Worm (Caenorhabditis elegans) whole organism, early embryonic: ENCODE data around the gene ima-3.
A peak's percentile ranks its signal among the peaks of the same experiment; 100 is the strongest.

Experiments
- B0310.2 ChIP-seq: sonication (generic microtip); optimal IDR thresholded peaks from 2 replicates; lab custom pipeline; 2016; ENCODE audit warnings: mild to moderate bottlenecking, missing genetic modification characterization, missing compliant biosample characterization
- F13C5.2 ChIP-seq: sonication (generic microtip); optimal IDR thresholded peaks from 2 replicates; lab custom pipeline; 2017; ENCODE audit warnings: mild to moderate bottlenecking, missing genetic modification characterization, inconsistent platforms, missing compliant biosample characterization
- aly-1 ChIP-seq: sonication (generic microtip); optimal IDR thresholded peaks from 2 replicates; lab custom pipeline; 2016; ENCODE audit warnings: missing genetic modification characterization, missing compliant biosample characterization
- ama-1 ChIP-seq: fragments of 150-350 bp; optimal IDR thresholded peaks from 2 replicates; lab custom pipeline; 2014
- ceh-13 ChIP-seq: fragments of 200-800 bp; sonication (Bioruptor generic); optimal IDR thresholded peaks from 2 replicates; lab custom pipeline; 2018; ENCODE audit warnings: mild to moderate bottlenecking, missing genetic modification characterization, missing compliant biosample characterization
- ceh-36 ChIP-seq: sonication (generic microtip); optimal IDR thresholded peaks from 2 replicates; lab custom pipeline; 2016; ENCODE audit warnings: missing genetic modification characterization, inconsistent platforms, missing compliant biosample characterization
- ets-7 ChIP-seq: sonication (generic microtip); optimal IDR thresholded peaks from 2 replicates; lab custom pipeline; 2016; ENCODE audit warnings: missing genotype, missing genetic modification characterization, missing compliant biosample characterization
- flt-1 ChIP-seq: fragments of 200-800 bp; sonication (Bioruptor generic); IDR thresholded peaks from 2 replicates; pipeline ENCODE4 v1.3.6; 2022; ENCODE audit warnings: missing genetic modification characterization, missing compliant biosample characterization
- hmbx-1 ChIP-seq: sonication (generic microtip); optimal IDR thresholded peaks from 2 replicates; lab custom pipeline; 2016; ENCODE audit warnings: mild to moderate bottlenecking, missing genetic modification characterization, missing compliant biosample characterization
- hmg-4 ChIP-seq: fragments of 200-800 bp; sonication (Bioruptor generic); optimal IDR thresholded peaks from 2 replicates; lab custom pipeline; 2018; ENCODE audit warnings: mild to moderate bottlenecking, missing genetic modification characterization, missing compliant biosample characterization
- hnd-1 ChIP-seq: sonication (generic microtip); optimal IDR thresholded peaks from 2 replicates; lab custom pipeline; 2016; ENCODE audit warnings: missing genetic modification characterization, missing compliant biosample characterization
- pes-1 ChIP-seq: fragments of 200-800 bp; sonication (Bioruptor generic); IDR thresholded peaks from 2 replicates; pipeline ENCODE4 v1.3.6; 2022; ENCODE audit warnings: missing genetic modification reagents, missing genetic modification characterization, missing compliant biosample characterization
- scrt-1 ChIP-seq: fragments of 200-800 bp; sonication (Bioruptor generic); IDR thresholded peaks from 2 replicates; pipeline ENCODE4 v1.3.6; 2022; ENCODE audit warnings: missing genetic modification characterization, missing compliant biosample characterization
- sea-1 ChIP-seq: fragments of 200-800 bp; sonication (Bioruptor generic); conservative IDR thresholded peaks from 2 replicates; pipeline ENCODE4 v1.3.6; 2022; ENCODE audit warnings: missing genetic modification characterization, missing compliant biosample characterization
- tbx-11 ChIP-seq: fragments of 200-800 bp; sonication (Bioruptor generic); IDR thresholded peaks from 2 replicates; pipeline ENCODE4 v1.3.6; 2022; ENCODE audit warnings: missing genetic modification characterization, missing compliant biosample characterization
- tbx-37 ChIP-seq: fragments of 200-800 bp; sonication (Bioruptor generic); conservative IDR thresholded peaks from 2 replicates; pipeline ENCODE4 v1.3.6; 2022; ENCODE audit warnings: missing genetic modification reagents, missing genetic modification characterization, missing compliant biosample characterization
- tra-4 ChIP-seq: sonication (generic microtip); optimal IDR thresholded peaks from 2 replicates; lab custom pipeline; 2017; ENCODE audit warnings: missing genetic modification characterization, missing compliant biosample characterization

Gene ima-3

ce11 chrIV:7561614-7562142, at the start of gene ima-3:
Gene ima-3, minus strand, starts transcription at chrIV:7561664.
- TF ChIP-seq sea-1 (GFP tag; lab: Robert Waterston, UW): no peak
- TF ChIP-seq scrt-1 (GFP tag; lab: Robert Waterston, UW): no peak
- 0 out of 2 replicates have a peak, but pooled peaks have one; percentile 21 for TF ChIP-seq tbx-37 (GFP tag; lab: Robert Waterston, UW)
- TF ChIP-seq aly-1 (tag; lab: Kevin White, UChicago): no peak

- no peak for TF ChIP-seq tbx-11 (GFP tag; lab: Robert Waterston, UW)
- no peak for TF ChIP-seq tra-4 (tag; lab: Kevin White, UChicago)
- TF ChIP-seq ceh-13: no peak
- TF ChIP-seq hnd-1 (tag; lab: Kevin White, UChicago): no peak
- TF ChIP-seq hmg-4 (GFP tag; lab: Kevin White, UChicago): no peak
- TF ChIP-seq tbx-37 (GFP tag; lab: Robert Waterston, UW): no peak
- TF ChIP-seq aly-1 (tag; lab: Kevin White, UChicago): no peak
Measured at ce11 chrIV:7608111-7608510, 46.6 kb upstream of the ima-3 start.

- no peak for TF ChIP-seq ama-1 (lab: Kevin White, UChicago)
- no peak for TF ChIP-seq aly-1 (tag; lab: Kevin White, UChicago)
- no peak for TF ChIP-seq hnd-1 (tag; lab: Kevin White, UChicago)
- no peak for TF ChIP-seq hmg-4 (GFP tag; lab: Kevin White, UChicago)
- no peak for TF ChIP-seq tbx-11 (GFP tag; lab: Robert Waterston, UW)
- TF ChIP-seq B0310.2 (tag; lab: Kevin White, UChicago): no peak
- no peak for TF ChIP-seq pes-1
- TF ChIP-seq scrt-1 (GFP tag; lab: Robert Waterston, UW): no peak
- TF ChIP-seq sea-1 (GFP tag; lab: Robert Waterston, UW): no peak
- TF ChIP-seq ets-7 (tag; lab: Kevin White, UChicago): no peak
- no peak for TF ChIP-seq ceh-36 (tag; lab: Kevin White, UChicago)
- TF ChIP-seq F13C5.2: no peak
- no peak for TF ChIP-seq hmbx-1 (tag; lab: Kevin White, UChicago)
- no peak for TF ChIP-seq ceh-13
- no peak for TF ChIP-seq tbx-37 (GFP tag; lab: Robert Waterston, UW)
Measured at ce11 chrIV:7605413-7605812, 43.9 kb upstream of the ima-3 start.

ce11 chrIV:7588631-7589030, 27.2 kb upstream of the ima-3 start, which contains the start of gene cla-1:
Gene cla-1, plus strand, starts transcription at chrIV:7588931.
- TF ChIP-seq hmbx-1 (tag; lab: Kevin White, UChicago): no peak
- no peak for TF ChIP-seq ceh-36 (tag; lab: Kevin White, UChicago)
- no peak for TF ChIP-seq B0310.2 (tag; lab: Kevin White, UChicago)
- TF ChIP-seq tbx-37 (GFP tag; lab: Robert Waterston, UW): no peak
- TF ChIP-seq F13C5.2: no peak
- no peak for TF ChIP-seq scrt-1 (GFP tag; lab: Robert Waterston, UW)
- TF ChIP-seq ceh-13: no peak
- TF ChIP-seq ets-7 (tag; lab: Kevin White, UChicago): no peak
- TF ChIP-seq sea-1 (GFP tag; lab: Robert Waterston, UW): no peak

- TF ChIP-seq B0310.2 (tag; lab: Kevin White, UChicago): no peak
- no peak for TF ChIP-seq hnd-1 (tag; lab: Kevin White, UChicago)
- TF ChIP-seq tra-4 (tag; lab: Kevin White, UChicago): no peak
- TF ChIP-seq ceh-36 (tag; lab: Kevin White, UChicago): no peak
- no peak for TF ChIP-seq tbx-37 (GFP tag; lab: Robert Waterston, UW)
- no peak for TF ChIP-seq aly-1 (tag; lab: Kevin White, UChicago)
- TF ChIP-seq ets-7 (tag; lab: Kevin White, UChicago): no peak
- no peak for TF ChIP-seq hmbx-1 (tag; lab: Kevin White, UChicago)
- no peak for TF ChIP-seq ceh-13
- TF ChIP-seq scrt-1 (GFP tag; lab: Robert Waterston, UW): no peak
Measured at ce11 chrIV:7586972-7587371, 25.5 kb upstream of the ima-3 start.

ce11 chrIV:7585273-7585882, 23.9 kb upstream of the ima-3 start:
- TF ChIP-seq hnd-1 (tag; lab: Kevin White, UChicago) (no peak), scrt-1 (GFP tag; lab: Robert Waterston, UW) (no peak), ceh-36 (tag; lab: Kevin White, UChicago) (no peak), tbx-11 (GFP tag; lab: Robert Waterston, UW) (no peak), F13C5.2 (no peak), ets-7 (tag; lab: Kevin White, UChicago) (no peak), tra-4 (tag; lab: Kevin White, UChicago) (no peak), ama-1 (lab: Kevin White, UChicago) (no peak)

ce11 chrIV:7580062-7580614, 18.7 kb upstream of the ima-3 start, which contains the start of the genes cec-5 and nol-10:
Gene cec-5, minus strand, starts transcription at chrIV:7580112.
Gene nol-10, plus strand, starts transcription at chrIV:7580597.
- TF ChIP-seq flt-1 (GFP tag; lab: Robert Waterston, UW): peak; percentile 52; the same call in 1 of the 2 replicates
- TF ChIP-seq F13C5.2: peak; percentile 72
- TF ChIP-seq sea-1 (GFP tag; lab: Robert Waterston, UW): no peak

ce11 chrIV:7578281-7578680, 16.8 kb upstream of the ima-3 start, which contains the start of gene F32E10.5:
Gene F32E10.5, minus strand, starts transcription at chrIV:7578381.
- no peak for TF ChIP-seq hmbx-1 (tag; lab: Kevin White, UChicago)
- TF ChIP-seq B0310.2 (tag; lab: Kevin White, UChicago): no peak
